Fruit fly (Drosophila melanogaster) whole organism, embryonic: ENCODE data around the gene CG14667.

Source experiments
- CG17361 ChIP-seq: fragments of 200-800 bp; sonication (Bioruptor generic); IDR thresholded peaks from 3 replicates; pipeline ENCODE4 v1.3.6; 2022; ENCODE audit warnings: missing biosample characterization, missing genetic modification characterization
- Camta ChIP-seq: fragments of 200-800 bp; sonication (Bioruptor generic); optimal IDR thresholded peaks from 2 replicates; lab custom pipeline; 2016; ENCODE audit warnings: missing biosample characterization, missing genetic modification characterization
- Dfd ChIP-seq, 2 experiments: fragments of >200 bp; optimal IDR thresholded peaks; 2 replicates each; lab custom pipeline; 2017; ENCODE audit warnings: missing biosample characterization in 2 of 2, missing genetic modification characterization in 2 of 2
- Doc2 ChIP-seq: fragments of 200-800 bp; sonication (Bioruptor generic); IDR thresholded peaks from 2 replicates; pipeline ENCODE4 v1.3.6; 2022; ENCODE audit warnings: missing biosample characterization, missing genetic modification characterization
- crc ChIP-seq: fragments of 200-800 bp; sonication (Bioruptor generic); optimal IDR thresholded peaks from 2 replicates; lab custom pipeline; 2016; ENCODE audit warnings: missing biosample characterization, missing genetic modification characterization
- dati ChIP-seq: fragments of 200-800 bp; sonication (Bioruptor generic); IDR thresholded peaks from 2 replicates; pipeline ENCODE4 v1.3.6; 2022; ENCODE audit warnings: missing biosample characterization, missing genetic modification characterization

DNA sequence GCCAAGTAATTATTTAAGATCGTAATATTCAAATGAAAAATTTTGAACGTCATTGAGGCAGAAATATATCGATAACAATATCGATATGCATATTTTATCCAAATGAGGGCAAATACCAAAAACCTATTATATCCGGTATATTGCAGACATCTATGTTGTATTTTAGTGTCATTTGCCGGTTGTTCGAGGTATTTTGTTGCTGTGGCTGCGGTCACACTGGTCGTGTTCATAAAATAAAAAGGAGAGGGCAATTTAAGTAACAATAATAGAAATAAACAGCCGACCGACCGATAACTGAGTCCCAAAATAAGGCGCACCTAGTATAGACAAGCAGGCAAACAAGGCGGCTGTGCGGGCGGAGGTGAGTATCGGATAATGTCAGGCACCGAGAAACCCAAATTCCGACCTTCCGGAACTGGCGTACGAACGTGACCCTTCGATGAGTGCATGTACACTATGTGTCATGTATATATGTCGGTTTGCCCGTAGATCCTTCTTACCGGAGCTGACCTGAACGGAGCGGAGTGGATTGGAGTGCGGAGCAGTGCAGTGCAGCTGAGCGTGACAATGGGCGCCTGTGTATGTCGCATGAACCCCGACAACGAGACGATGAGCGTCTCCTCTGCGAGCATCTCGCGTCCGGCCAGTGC, 19.0 kb downstream of the CG14667 start, which contains the start of gene CG1172:
- TF ChIP-seq Dfd (GFP tag; optimal IDR thresholded peaks at IDR 0.05; lab: Kevin White, UChicago) (no peak), Camta (GFP tag; lab: Kevin White, UChicago) (no peak), dati (GFP tag; lab: Robert Waterston, UW) (no peak), CG17361 (GFP tag; lab: Robert Waterston, UW) (no peak), crc (GFP tag; lab: Kevin White, UChicago) (no peak), Doc2 (GFP tag; lab: Robert Waterston, UW) (no peak)
